Worm (Caenorhabditis elegans) whole organism, L4 larva: ENCODE data around the gene F37C4.6.

Source experiments
- R02D3.7 ChIP-seq: fragments of 150-350 bp; sonication (generic microtip); optimal IDR thresholded peaks from 3 replicates; lab custom pipeline; 2014; ENCODE audit warnings: missing biosample characterization, missing genetic modification characterization
- aly-2 ChIP-seq: sonication (generic microtip); optimal IDR thresholded peaks from 2 replicates; lab custom pipeline; 2018; ENCODE audit warnings: missing biosample characterization, missing genetic modification characterization
- ceh-82 ChIP-seq: sonication (generic microtip); optimal IDR thresholded peaks from 2 replicates; lab custom pipeline; 2017; ENCODE audit warnings: missing biosample characterization, missing genetic modification characterization
- daf-19 ChIP-seq: fragments of 200-800 bp; sonication (Bioruptor generic); conservative IDR thresholded peaks from 2 replicates; pipeline ENCODE4 v1.3.6; 2022; ENCODE audit warnings: missing genetic modification characterization, missing compliant biosample characterization
- fkh-10 ChIP-seq: fragments of 150-350 bp; optimal IDR thresholded peaks from 2 replicates; lab custom pipeline; 2014; ENCODE audit warnings: missing biosample characterization, missing genetic modification reagents, missing genetic modification characterization
- jun-1 ChIP-seq: fragments of 150-350 bp; optimal IDR thresholded peaks from 2 replicates; lab custom pipeline; 2014; ENCODE audit warnings: missing biosample characterization, missing genetic modification reagents, missing genetic modification characterization
- lin-13 ChIP-seq: fragments of 150-350 bp; optimal IDR thresholded peaks from 2 replicates; lab custom pipeline; 2014; ENCODE audit warnings: missing biosample characterization, missing genetic modification reagents, missing genetic modification characterization
- lsy-2 ChIP-seq, 2 experiments: fragments of 150-350 bp in 1 of 2; sonication (generic microtip) in 1 of 2; optimal IDR thresholded peaks; 2 replicates each; lab custom pipeline; 2014 to 2017; ENCODE audit warnings: missing biosample characterization in 2 of 2, missing genetic modification characterization in 2 of 2
- madf-5 ChIP-seq, 2 experiments: fragments of 200-800 bp; sonication (Bioruptor generic); IDR thresholded peaks; 2 replicates each; pipeline ENCODE4 v1.3.6; 2022; ENCODE audit warnings: missing compliant biosample characterization in 2 of 2, missing genetic modification characterization in 2 of 2
- pha-4 ChIP-seq, 2 experiments: fragments of 150-350 bp in 1 of 2; fragments of 200-800 bp in 1 of 2; sonication (Bioruptor generic) in 1 of 2; IDR thresholded peaks in 1 of 2; optimal IDR thresholded peaks in 1 of 2; 2 replicates each; pipeline versions ENCODE4 v1.3.6 to Lab custom; 2014 to 2022; ENCODE audit warnings: missing genetic modification characterization in 2 of 2, missing genetic modification reagents in 2 of 2, missing biosample characterization in 1 of 2, missing compliant biosample characterization in 1 of 2

- no peak for TF ChIP-seq lsy-2 (tag; optimal IDR thresholded peaks at IDR 0.05; lab: Kevin White, UChicago)
- TF ChIP-seq madf-5 (GFP tag; IDR thresholded peaks at IDR 0.05; lab: Robert Waterston, UW), result no peak
- no peak for TF ChIP-seq lin-13 (GFP tag; lab: Kevin White, UChicago)
- TF ChIP-seq ceh-82, result no peak
- TF ChIP-seq R02D3.7 (tag; lab: Kevin White, UChicago), result no peak
- no peak for TF ChIP-seq jun-1 (tag; lab: Kevin White, UChicago)
- TF ChIP-seq daf-19 (GFP tag; lab: Robert Waterston, UW), result no peak
- no peak for TF ChIP-seq aly-2 (tag; lab: Kevin White, UChicago)
- no peak for TF ChIP-seq pha-4 (GFP tag; IDR thresholded peaks at IDR 0.05; lab: Robert Waterston, UW)
- no peak for TF ChIP-seq pha-4 (tag; optimal IDR thresholded peaks at IDR 0.05; lab: Kevin White, UChicago)
- no peak for TF ChIP-seq fkh-10
These were observed 36.3 kb upstream of the F37C4.6 start, which contains the start of gene F56D6.19 for ce11 chrIV:3914462-3914861.
